Fruit fly (Drosophila melanogaster) whole organism, embryonic: ENCODE data around the gene pyd.

Source experiments
- B-H2 ChIP-seq: fragments of 200-800 bp; sonication (Bioruptor generic); optimal IDR thresholded peaks from 2 replicates; lab custom pipeline; 2018; ENCODE audit warnings: missing biosample characterization, mild to moderate bottlenecking, missing genetic modification characterization
- CG1024 ChIP-seq: fragments of 200-800 bp; sonication (Bioruptor generic); IDR thresholded peaks from 2 replicates; pipeline ENCODE4 v1.3.6; 2022; ENCODE audit warnings: missing biosample characterization, missing genetic modification characterization
- CG11504 ChIP-seq: fragments of 200-800 bp; sonication (Bioruptor generic); optimal IDR thresholded peaks from 3 replicates; lab custom pipeline; 2019; ENCODE audit warnings: missing biosample characterization, mild to moderate bottlenecking, missing genetic modification characterization, moderate library complexity
- CG11723 ChIP-seq: fragments of 200-800 bp; sonication (Bioruptor generic); optimal IDR thresholded peaks from 2 replicates; lab custom pipeline; 2017; ENCODE audit warnings: missing biosample characterization, mild to moderate bottlenecking, missing genetic modification characterization
- CG12744 ChIP-seq: fragments of 200-800 bp; sonication (Bioruptor generic); optimal IDR thresholded peaks from 2 replicates; lab custom pipeline; 2016; ENCODE audit warnings: missing biosample characterization, missing genetic modification characterization
- CG12942 ChIP-seq: fragments of 200-800 bp; sonication (Bioruptor generic); optimal IDR thresholded peaks from 3 replicates; lab custom pipeline; 2016; ENCODE audit warnings: missing biosample characterization, missing genetic modification characterization
- CG1529 ChIP-seq: fragments of 200-800 bp; sonication (Bioruptor generic); optimal IDR thresholded peaks from 3 replicates; lab custom pipeline; 2018; ENCODE audit warnings: missing biosample characterization, missing genetic modification characterization
- CG2120 ChIP-seq: fragments of 200-800 bp; sonication (Bioruptor generic); optimal IDR thresholded peaks from 3 replicates; lab custom pipeline; 2016; ENCODE audit warnings: missing biosample characterization, missing genetic modification characterization
- CG3847 ChIP-seq: fragments of 200-800 bp; sonication (Bioruptor generic); IDR thresholded peaks from 2 replicates; pipeline ENCODE4 v1.3.6; 2022; ENCODE audit warnings: missing biosample characterization, missing genetic modification characterization
- CG4404 ChIP-seq: fragments of 200-800 bp; sonication (Bioruptor generic); IDR thresholded peaks from 2 replicates; pipeline ENCODE4 v1.3.6; 2022; ENCODE audit warnings: missing biosample characterization, missing genetic modification characterization
- CG4854 ChIP-seq: fragments of 200-800 bp; sonication (Bioruptor generic); optimal IDR thresholded peaks from 2 replicates; lab custom pipeline; 2016; ENCODE audit warnings: missing biosample characterization, missing genetic modification characterization, inconsistent platforms
- CG6689 ChIP-seq: fragments of 200-800 bp; sonication (Bioruptor generic); IDR thresholded peaks from 2 replicates; pipeline ENCODE4 v1.3.6; 2022; ENCODE audit warnings: missing biosample characterization, missing genetic modification characterization
- CG7271 ChIP-seq: fragments of 200-800 bp; sonication (Bioruptor generic); optimal IDR thresholded peaks from 2 replicates; lab custom pipeline; 2018; ENCODE audit warnings: missing biosample characterization, mild to moderate bottlenecking, missing genetic modification characterization, moderate library complexity
- CG7963 ChIP-seq: fragments of 200-800 bp; sonication (Bioruptor generic); IDR thresholded peaks from 3 replicates; pipeline ENCODE4 v1.3.6; 2022; ENCODE audit warnings: missing biosample characterization, missing genetic modification characterization; ENCODE audit not compliant: partially characterized antibody
- CG9609 ChIP-seq: fragments of 200-800 bp; sonication (Bioruptor generic); optimal IDR thresholded peaks from 3 replicates; lab custom pipeline; 2016; ENCODE audit warnings: missing biosample characterization, missing genetic modification characterization
- CG9817 ChIP-seq: fragments of 200-800 bp; sonication (Bioruptor generic); optimal IDR thresholded peaks from 2 replicates; lab custom pipeline; 2018; ENCODE audit warnings: missing biosample characterization, mild to moderate bottlenecking, missing genetic modification characterization, moderate library complexity
- D19B ChIP-seq: fragments of 200-800 bp; sonication (Bioruptor generic); optimal IDR thresholded peaks from 2 replicates; lab custom pipeline; 2017; ENCODE audit warnings: missing biosample characterization, mild to moderate bottlenecking, missing genetic modification characterization
- Dref ChIP-seq: fragments of 200-800 bp; sonication (Bioruptor generic); IDR thresholded peaks from 2 replicates; pipeline ENCODE4 v1.3.6; 2022; ENCODE audit warnings: missing biosample characterization, missing genetic modification characterization
- E2f1 ChIP-seq: fragments of 200-800 bp; sonication (Bioruptor generic); IDR thresholded peaks from 2 replicates; pipeline ENCODE4 v1.3.6; 2022; ENCODE audit warnings: missing biosample characterization, missing genetic modification characterization
- H15 ChIP-seq: fragments of 200-800 bp; sonication (Bioruptor generic); IDR thresholded peaks from 3 replicates; pipeline ENCODE4 v1.3.6; 2022; ENCODE audit warnings: missing biosample characterization, missing genetic modification characterization
- H2.0 ChIP-seq: fragments of 200-800 bp; sonication (Bioruptor generic); IDR thresholded peaks from 2 replicates; pipeline ENCODE4 v1.3.6; 2022; ENCODE audit warnings: missing biosample characterization, missing genetic modification characterization
- HLHmδ ChIP-seq: fragments of 200-800 bp; sonication (Bioruptor generic); optimal IDR thresholded peaks from 2 replicates; lab custom pipeline; 2018; ENCODE audit warnings: missing biosample characterization, mild to moderate bottlenecking, missing genetic modification characterization, moderate library complexity
- Hand ChIP-seq: fragments of 200-800 bp; sonication (Bioruptor generic); optimal IDR thresholded peaks from 2 replicates; lab custom pipeline; 2017; ENCODE audit warnings: mild to moderate bottlenecking, missing biosample characterization, missing genetic modification reagents, missing genetic modification characterization
- Hr3 ChIP-seq: fragments of 200-800 bp; sonication (Bioruptor generic); optimal IDR thresholded peaks from 3 replicates; lab custom pipeline; 2016; ENCODE audit warnings: missing biosample characterization, missing genetic modification characterization
- Hr39 ChIP-seq: fragments of >200 bp; optimal IDR thresholded peaks from 2 replicates; lab custom pipeline; 2017
- Hsf ChIP-seq: fragments of 200-800 bp; sonication (Bioruptor generic); optimal IDR thresholded peaks from 3 replicates; lab custom pipeline; 2016; ENCODE audit warnings: missing biosample characterization, missing genetic modification characterization
- Meics ChIP-seq: fragments of 200-800 bp; sonication (Bioruptor generic); optimal IDR thresholded peaks from 2 replicates; lab custom pipeline; 2017; ENCODE audit warnings: missing biosample characterization, mild to moderate bottlenecking, missing genetic modification characterization
- Mes4 ChIP-seq: fragments of 200-800 bp; sonication (Bioruptor generic); optimal IDR thresholded peaks from 2 replicates; lab custom pipeline; 2016; ENCODE audit warnings: missing biosample characterization, missing genetic modification characterization
- Nf-YB ChIP-seq: fragments of 200-800 bp; sonication (Bioruptor generic); optimal IDR thresholded peaks from 3 replicates; lab custom pipeline; 2019; ENCODE audit warnings: missing biosample characterization, mild to moderate bottlenecking, missing genetic modification characterization, moderate library complexity
- Nf-YC ChIP-seq: fragments of 200-800 bp; optimal IDR thresholded peaks from 3 replicates; lab custom pipeline; 2019; ENCODE audit warnings: missing biosample characterization, mild to moderate bottlenecking, missing genetic modification characterization, moderate library complexity
- NfI ChIP-seq: fragments of 200-800 bp; sonication (Bioruptor generic); optimal IDR thresholded peaks from 3 replicates; lab custom pipeline; 2018; ENCODE audit warnings: missing biosample characterization, mild to moderate bottlenecking, missing genetic modification characterization, moderate library complexity
- Sox100B ChIP-seq: fragments of 200-800 bp; sonication (Bioruptor generic); optimal IDR thresholded peaks from 3 replicates; lab custom pipeline; 2018; ENCODE audit warnings: missing biosample characterization, mild to moderate bottlenecking, missing genetic modification characterization
- Trl ChIP-seq, 3 experiments: fragments of >200 bp in 2 of 3; fragments of 200-800 bp in 1 of 3; sonication (Bioruptor generic) in 1 of 3; optimal IDR thresholded peaks; 2 replicates in 1 of 3; 3 replicates in 2 of 3; lab custom pipeline; 2016 to 2017; ENCODE audit warnings: missing biosample characterization in 1 of 3, missing genetic modification characterization in 1 of 3
- Xrp1 ChIP-seq: fragments of 200-800 bp; sonication (Bioruptor generic); IDR thresholded peaks from 2 replicates; pipeline ENCODE4 v1.3.6; 2022; ENCODE audit warnings: missing biosample characterization, missing genetic modification characterization
- amos ChIP-seq: fragments of 200-800 bp; sonication (Bioruptor generic); IDR thresholded peaks from 2 replicates; pipeline ENCODE4 v1.3.6; 2022; ENCODE audit warnings: missing biosample characterization, missing genetic modification characterization; ENCODE audit not compliant: partially characterized antibody
- ash1 ChIP-seq: fragments of 200-800 bp; sonication (Bioruptor generic); optimal IDR thresholded peaks from 2 replicates; lab custom pipeline; 2018; ENCODE audit warnings: missing biosample characterization, mild to moderate bottlenecking, missing genetic modification characterization
- ato ChIP-seq: fragments of 200-800 bp; sonication (Bioruptor generic); IDR thresholded peaks from 2 replicates; pipeline ENCODE4 v1.3.6; 2022; ENCODE audit warnings: missing biosample characterization, missing genetic modification characterization; ENCODE audit not compliant: partially characterized antibody
- corto ChIP-seq: fragments of 200-800 bp; sonication (Bioruptor generic); optimal IDR thresholded peaks from 2 replicates; lab custom pipeline; 2016; ENCODE audit warnings: missing biosample characterization, mild to moderate bottlenecking, missing genetic modification characterization, moderate library complexity
- dm ChIP-seq: fragments of 200-800 bp; sonication (Bioruptor generic); optimal IDR thresholded peaks from 3 replicates; lab custom pipeline; 2016; ENCODE audit warnings: missing biosample characterization, missing genetic modification characterization
- ems ChIP-seq: fragments of 200-800 bp; sonication (Bioruptor generic); optimal IDR thresholded peaks from 3 replicates; lab custom pipeline; 2016; ENCODE audit warnings: missing biosample characterization, missing genetic modification characterization
- en ChIP-seq: fragments of 200-800 bp; sonication (Bioruptor generic); optimal IDR thresholded peaks from 2 replicates; lab custom pipeline; 2016; ENCODE audit warnings: missing biosample characterization, missing genetic modification characterization
- grau ChIP-seq: fragments of 200-800 bp; optimal IDR thresholded peaks from 3 replicates; lab custom pipeline; 2019; ENCODE audit warnings: missing biosample characterization, mild to moderate bottlenecking, missing genetic modification characterization, moderate library complexity
- kah ChIP-seq: fragments of 200-800 bp; sonication (Bioruptor generic); optimal IDR thresholded peaks from 2 replicates; lab custom pipeline; 2018; ENCODE audit warnings: missing biosample characterization, mild to moderate bottlenecking, missing genetic modification characterization
- lola ChIP-seq, 3 experiments: fragments of >200 bp in 2 of 3; fragments of 200-800 bp in 1 of 3; sonication (Bioruptor generic) in 1 of 3; optimal IDR thresholded peaks; 2 replicates each; lab custom pipeline; 2017 to 2019; ENCODE audit warnings: missing biosample characterization in 3 of 3, missing genetic modification characterization in 3 of 3, mild to moderate bottlenecking in 1 of 3, moderate library complexity in 1 of 3
- nerfin-2 ChIP-seq: fragments of 200-800 bp; sonication (Bioruptor generic); IDR thresholded peaks from 2 replicates; pipeline ENCODE4 v1.3.6; 2022; ENCODE audit warnings: missing biosample characterization, missing genetic modification characterization; ENCODE audit not compliant: partially characterized antibody
- repo ChIP-seq: fragments of 200-800 bp; sonication (Bioruptor generic); optimal IDR thresholded peaks from 2 replicates; lab custom pipeline; 2016; ENCODE audit warnings: missing biosample characterization, missing genetic modification characterization
- run ChIP-seq: fragments of 200-800 bp; sonication (Bioruptor generic); optimal IDR thresholded peaks from 3 replicates; lab custom pipeline; 2018; ENCODE audit warnings: missing biosample characterization, mild to moderate bottlenecking, missing genetic modification characterization
- schlank ChIP-seq: fragments of 200-800 bp; sonication (Bioruptor generic); optimal IDR thresholded peaks from 2 replicates; lab custom pipeline; 2018; ENCODE audit warnings: missing biosample characterization, mild to moderate bottlenecking, missing genetic modification characterization
- sens ChIP-seq: fragments of 200-800 bp; sonication (Bioruptor generic); peaks from one replicate; lab custom pipeline; 2016; ENCODE audit warnings: missing biosample characterization, missing genetic modification characterization

The pyd gene

DNA sequence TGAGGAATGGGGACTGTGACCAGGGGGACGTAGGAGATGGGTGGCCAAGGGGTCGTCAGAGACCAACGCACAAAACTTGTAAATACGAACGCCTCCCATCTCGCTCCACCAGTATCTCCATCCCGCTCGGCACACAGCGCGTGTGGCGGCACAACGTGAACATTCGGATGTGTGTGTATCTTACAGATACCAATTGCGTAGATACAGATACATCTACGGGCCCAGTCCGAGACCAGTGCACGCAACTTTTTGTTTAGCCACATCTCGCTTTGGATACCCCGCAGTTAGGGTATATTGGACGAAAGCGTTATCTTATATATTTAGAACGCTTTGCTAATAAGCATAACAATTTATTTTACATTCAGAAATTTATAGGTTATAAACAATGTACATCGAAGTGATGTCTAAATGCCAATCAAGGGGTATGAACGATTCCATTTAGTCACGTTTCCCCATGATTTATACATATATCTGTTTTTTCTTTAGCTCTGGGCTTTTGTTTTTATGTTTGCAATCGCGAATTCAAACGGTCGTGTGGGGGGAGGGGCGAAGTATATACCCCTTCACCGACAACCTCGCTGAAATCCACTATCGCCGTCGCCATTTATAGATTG, 120.3 kb downstream of the pyd start (continued):
- TF ChIP-seq schlank (tag; lab: Kevin White, UChicago) (peak; percentile 99), run (tag; lab: Kevin White, UChicago) (peak; percentile 98), grau (tag; lab: Kevin White, UChicago) (peak; percentile 98), ato (GFP tag; lab: Robert Waterston, UW) (peak; percentile 15; the same call in 1 of the 2 replicates), CG7963 (GFP tag; lab: Robert Waterston, UW) (no peak), Hsf (peak; percentile 99), CG1529 (GFP tag; lab: Kevin White, UChicago) (peak; percentile 98), E2f1 (GFP tag; lab: Robert Waterston, UW) (peak; percentile 98), ash1 (GFP tag; lab: Kevin White, UChicago) (peak; percentile 94), Dref (GFP tag; lab: Robert Waterston, UW) (no peak; the same call in 1 of the 2 replicates), Mes4 (GFP tag; lab: Kevin White, UChicago) (peak; percentile 98), HLHmδ (GFP tag; lab: Kevin White, UChicago) (peak; percentile 89), CG12744 (peak; percentile 99), en (GFP tag; lab: Kevin White, UChicago) (peak; percentile 97), CG4854 (GFP tag; lab: Kevin White, UChicago) (peak; percentile 98), CG6689 (GFP tag; lab: Robert Waterston, UW) (peak; percentile 98), CG9817 (tag; lab: Kevin White, UChicago) (peak; percentile 99), Nf-YB (GFP tag; lab: Kevin White, UChicago) (peak; percentile 89), CG2120 (GFP tag; lab: Kevin White, UChicago) (peak; percentile 100), CG1024 (peak; percentile 96), CG12942 (GFP tag; lab: Kevin White, UChicago) (peak; percentile 98), amos (GFP tag; lab: Robert Waterston, UW) (no peak; the same call in 1 of the 2 replicates), CG9609 (GFP tag; lab: Kevin White, UChicago) (peak; percentile 98), lola (GFP tag; optimal IDR thresholded peaks at IDR 0.05; lab: Kevin White, UChicago) (peak in 1 of 3 experiments; percentile 97), NfI (GFP tag; lab: Kevin White, UChicago) (peak; percentile 99), H15 (GFP tag; lab: Robert Waterston, UW) (peak; percentile 98), CG7271 (tag; lab: Kevin White, UChicago) (peak; percentile 87), Hr3 (GFP tag; lab: Kevin White, UChicago) (peak; percentile 99), H2.0 (peak; percentile 99), CG11723 (GFP tag; lab: Kevin White, UChicago) (peak; percentile 97), Sox100B (GFP tag; lab: Kevin White, UChicago) (peak; percentile 98), kah (peak; percentile 97), CG4404 (GFP tag; lab: Robert Waterston, UW) (peak; percentile 97), CG3847 (GFP tag; lab: Robert Waterston, UW) (peak; percentile 99), Nf-YC (tag; lab: Kevin White, UChicago) (peak; percentile 88), Hr39 (lab: Kevin White, UChicago) (no peak), dm (peak; percentile 98), B-H2 (peak; percentile 96), CG11504 (tag; lab: Kevin White, UChicago) (peak; percentile 99), D19B (GFP tag; lab: Kevin White, UChicago) (peak; percentile 100), nerfin-2 (GFP tag; lab: Robert Waterston, UW) (no peak; the same call in 1 of the 2 replicates), ems (peak; percentile 99), sens (GFP tag; lab: Kevin White, UChicago) (peak; percentile 100), Xrp1 (GFP tag; lab: Robert Waterston, UW) (peak; percentile 98), corto (GFP tag; lab: Kevin White, UChicago) (peak; percentile 97), Trl (optimal IDR thresholded peaks at IDR 0.05; lab: Kevin White, UChicago) (no peak), Trl (GFP tag; optimal IDR thresholded peaks at IDR 0.05; lab: Kevin White, UChicago) (peak; percentile 99), repo (GFP tag; lab: Kevin White, UChicago) (peak; percentile 98), Meics (GFP tag; lab: Kevin White, UChicago) (peak; percentile 99), Hand (GFP tag; lab: Kevin White, UChicago) (peak; percentile 98)
